Fruit fly (Drosophila melanogaster) S2 (cell line): ENCODE data around the gene trc.

ENCODE experiments used
- CG8478 ChIP-seq: fragments of >200 bp; optimal IDR thresholded peaks from 2 replicates; lab custom pipeline; 2018
- CTCF ChIP-seq, 2 experiments: fragments of >200 bp; optimal IDR thresholded peaks; 2 replicates each; lab custom pipeline; 2018

DNA sequence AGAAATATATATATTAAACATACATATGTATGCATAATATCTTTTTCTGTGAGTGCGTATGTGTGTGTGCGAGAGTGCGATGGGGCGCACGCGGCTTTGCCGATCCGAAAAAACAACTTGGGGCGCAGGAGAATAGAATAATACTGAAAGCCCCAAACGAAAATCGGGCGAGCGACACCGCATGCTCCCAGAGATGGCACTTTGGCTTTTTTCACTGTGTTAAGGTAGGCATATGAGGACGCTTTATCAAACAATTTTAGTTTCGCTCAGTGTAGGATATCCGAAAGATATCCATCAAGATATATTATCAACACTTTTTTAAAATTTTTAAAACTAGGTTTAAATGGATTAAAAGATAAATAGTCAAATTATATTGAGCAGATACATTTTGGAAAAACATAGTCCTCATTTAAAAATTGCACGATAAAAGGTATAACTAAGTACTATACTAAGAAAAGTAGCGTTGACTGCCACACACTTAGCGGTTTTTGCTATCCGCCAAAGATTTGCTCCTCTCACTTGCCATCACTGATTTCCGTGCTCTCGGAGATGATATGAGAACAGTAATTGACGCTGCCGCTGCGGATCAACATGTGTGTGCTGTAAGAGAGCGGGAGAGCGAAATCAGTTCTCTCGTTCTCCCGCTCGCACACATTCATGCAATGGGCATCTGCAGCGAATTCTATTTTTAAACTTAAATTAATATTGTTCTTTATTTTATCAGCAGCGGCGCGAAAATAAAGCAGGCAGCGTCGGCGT is 43.0 kb downstream of the trc start:
- no peak for TF ChIP-seq CTCF (optimal IDR thresholded peaks at IDR 0.05; lab: Kevin White, UChicago)
- no peak for TF ChIP-seq CG8478 (lab: Kevin White, UChicago)
